Fruit fly (Drosophila melanogaster) whole organism: ENCODE data around the gene Dhod.

Experiments
- EcR ChIP-seq, 2 experiments: fragments of >200 bp; optimal IDR thresholded peaks; 2 replicates each; lab custom pipeline; 2017; ENCODE audit warnings: missing biosample characterization in 2 of 2, missing genetic modification characterization in 2 of 2, missing genetic modification reagents in 2 of 2
- pan ChIP-seq: fragments of >200 bp; optimal IDR thresholded peaks from 2 replicates; lab custom pipeline; 2017
- psq ChIP-seq: fragments of >200 bp; optimal IDR thresholded peaks from 2 replicates; lab custom pipeline; 2017

DNA sequence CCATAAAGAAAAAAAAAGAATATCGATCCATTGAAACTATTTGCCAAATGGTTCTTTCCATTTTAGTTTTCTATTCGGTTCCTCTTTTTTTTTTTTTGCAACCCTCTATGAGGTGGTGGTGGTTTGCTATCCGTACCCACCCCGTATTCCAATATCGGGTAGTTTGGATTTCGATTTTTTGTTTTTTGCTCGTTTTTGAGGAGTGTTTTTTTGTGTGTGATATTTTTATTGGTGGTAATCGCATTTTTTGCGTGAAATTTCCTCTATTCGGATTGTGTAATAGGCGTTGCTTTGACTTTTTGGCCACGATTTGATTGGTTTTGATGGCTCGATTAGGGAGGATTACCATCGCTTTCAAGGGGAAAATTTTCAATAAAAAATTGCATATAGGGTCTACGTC, 33.7 kb upstream of the Dhod start:
- no peak for TF ChIP-seq pan (lab: Kevin White, UChicago)
- TF ChIP-seq EcR (GFP tag; optimal IDR thresholded peaks at IDR 0.05; lab: Kevin White, UChicago), result no peak
- TF ChIP-seq psq (lab: Kevin White, UChicago), result no peak
